Fruit fly (Drosophila melanogaster) whole organism, embryonic: ENCODE measurements around the gene GluClalpha.

Source experiments
- CG10366 ChIP-seq: fragments of 200-800 bp; sonication (Bioruptor generic); IDR thresholded peaks from 2 replicates; pipeline ENCODE4 v1.3.6; 2022; ENCODE audit warnings: missing biosample characterization, missing genetic modification characterization
- CG11696 ChIP-seq: fragments of 200-800 bp; sonication (Bioruptor generic); IDR thresholded peaks from 2 replicates; pipeline ENCODE4 v1.3.6; 2022; ENCODE audit warnings: missing biosample characterization, missing genetic modification characterization
- CG17802 ChIP-seq: fragments of 200-800 bp; sonication (Bioruptor generic); optimal IDR thresholded peaks from 2 replicates; lab custom pipeline; 2018; ENCODE audit warnings: missing biosample characterization, mild to moderate bottlenecking, missing genetic modification characterization, moderate library complexity
- CG17829 ChIP-seq: fragments of 200-800 bp; optimal IDR thresholded peaks from 2 replicates; lab custom pipeline; 2019; ENCODE audit warnings: missing biosample characterization, mild to moderate bottlenecking, missing genetic modification characterization, moderate library complexity
- CG4282 ChIP-seq: fragments of 200-800 bp; sonication (Bioruptor generic); optimal IDR thresholded peaks from 2 replicates; lab custom pipeline; 2016; ENCODE audit warnings: missing biosample characterization, missing genetic modification characterization
- CG6689 ChIP-seq: fragments of 200-800 bp; sonication (Bioruptor generic); IDR thresholded peaks from 2 replicates; pipeline ENCODE4 v1.3.6; 2022; ENCODE audit warnings: missing biosample characterization, missing genetic modification characterization
- Dp ChIP-seq: fragments of 200-800 bp; sonication (Bioruptor generic); optimal IDR thresholded peaks from 2 replicates; lab custom pipeline; 2018; ENCODE audit warnings: missing biosample characterization, mild to moderate bottlenecking, missing genetic modification characterization, moderate library complexity
- E2f1 ChIP-seq: fragments of 200-800 bp; sonication (Bioruptor generic); IDR thresholded peaks from 2 replicates; pipeline ENCODE4 v1.3.6; 2022; ENCODE audit warnings: missing biosample characterization, missing genetic modification characterization
- Hmx ChIP-seq: fragments of 200-800 bp; sonication (Bioruptor generic); optimal IDR thresholded peaks from 2 replicates; lab custom pipeline; 2016; ENCODE audit warnings: missing biosample characterization, missing genetic modification characterization
- Sry-β ChIP-seq: fragments of 200-800 bp; sonication (Bioruptor generic); optimal IDR thresholded peaks from 2 replicates; lab custom pipeline; 2018; ENCODE audit warnings: missing biosample characterization, mild to moderate bottlenecking, missing genetic modification characterization, moderate library complexity
- dpn ChIP-seq, 2 experiments: fragments of 200-800 bp; sonication (Bioruptor generic); optimal IDR thresholded peaks; 3 replicates each; lab custom pipeline; 2016; ENCODE audit warnings: missing biosample characterization in 2 of 2, missing genetic modification characterization in 2 of 2
- pho ChIP-seq: fragments of 200-800 bp; sonication (Bioruptor generic); optimal IDR thresholded peaks from 2 replicates; lab custom pipeline; 2016; ENCODE audit warnings: missing biosample characterization, missing genetic modification characterization

DNA sequence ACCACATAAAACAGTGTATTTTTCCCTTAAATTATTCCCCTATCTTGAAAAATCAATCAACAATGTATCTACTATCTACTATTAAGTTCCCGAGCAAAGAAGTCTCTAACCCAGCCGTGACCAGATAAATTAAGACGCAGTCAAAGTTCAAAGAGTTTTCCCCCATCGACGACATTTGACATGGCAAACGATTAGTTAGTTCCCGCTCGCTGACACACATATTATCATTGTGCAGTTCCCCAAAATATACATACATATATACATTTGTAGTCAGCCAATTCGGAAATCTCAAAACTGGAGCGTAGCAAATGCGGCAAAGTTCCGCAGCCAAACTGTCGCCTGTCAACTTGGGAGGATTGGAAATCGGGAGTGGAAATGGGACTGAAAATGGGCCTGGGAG lies 76.6 kb downstream of the GluClalpha start:
- no peak for TF ChIP-seq CG17802 (tag; lab: Kevin White, UChicago)
- TF ChIP-seq CG11696 = no peak
- no peak for TF ChIP-seq Sry-β
- TF ChIP-seq pho (GFP tag; lab: Kevin White, UChicago) = no peak
- TF ChIP-seq CG17829 (tag; lab: Kevin White, UChicago) = no peak
- TF ChIP-seq CG6689 = no peak
- no peak for TF ChIP-seq CG10366 (GFP tag; lab: Robert Waterston, UW)
- TF ChIP-seq CG4282 (GFP tag; lab: Kevin White, UChicago) = no peak
- TF ChIP-seq dpn (GFP tag; optimal IDR thresholded peaks at IDR 0.05; lab: Kevin White, UChicago) = no peak
- no peak for TF ChIP-seq Hmx (GFP tag; lab: Kevin White, UChicago)
- TF ChIP-seq Dp (GFP tag; lab: Kevin White, UChicago) = no peak
- no peak for TF ChIP-seq E2f1 (GFP tag; lab: Robert Waterston, UW)
